Worm (Caenorhabditis elegans) whole organism, young adult: ENCODE results near the gene T03F6.3.

Source experiments
- B0019.2 ChIP-seq: fragments of 200-800 bp; sonication (Bioruptor generic); conservative IDR thresholded peaks from 2 replicates; pipeline ENCODE4 v1.3.6; 2022; ENCODE audit warnings: missing genetic modification reagents, missing genetic modification characterization, missing compliant biosample characterization
- D2030.7 ChIP-seq: fragments of 200-800 bp; sonication (Bioruptor generic); IDR thresholded peaks from 2 replicates; pipeline ENCODE4 v1.3.6; 2022; ENCODE audit warnings: missing genetic modification reagents, missing genetic modification characterization, missing compliant biosample characterization
- ama-1 ChIP-seq, 3 experiments: fragments of 150-350 bp in 1 of 3; sonication (generic microtip) in 2 of 3; optimal IDR thresholded peaks; 2 replicates each; lab custom pipeline; 2014 to 2018; ENCODE audit warnings: missing biosample characterization in 2 of 3, missing genetic modification characterization in 2 of 3, missing genetic modification reagents in 2 of 3
- dpl-1 ChIP-seq: fragments of 150-350 bp; optimal IDR thresholded peaks from 2 replicates; lab custom pipeline; 2014; ENCODE audit warnings: missing biosample characterization, missing genetic modification reagents, missing genetic modification characterization
- lin-26 ChIP-seq: fragments of 200-800 bp; sonication (Bioruptor generic); IDR thresholded peaks from 2 replicates; pipeline ENCODE4 v1.3.6; 2022; ENCODE audit warnings: missing genetic modification reagents, missing genetic modification characterization, missing compliant biosample characterization
- lir-1 ChIP-seq: fragments of 200-800 bp; sonication (Bioruptor generic); conservative IDR thresholded peaks from 2 replicates; pipeline ENCODE4 v1.3.6; 2022; ENCODE audit warnings: missing genetic modification reagents, missing genetic modification characterization, missing compliant biosample characterization
- madf-3 ChIP-seq: fragments of 200-800 bp; sonication (Bioruptor generic); IDR thresholded peaks from 2 replicates; pipeline ENCODE4 v1.3.6; 2022; ENCODE audit warnings: missing genetic modification reagents, missing genetic modification characterization, missing compliant biosample characterization
- madf-6 ChIP-seq: fragments of 200-800 bp; sonication (Bioruptor generic); IDR thresholded peaks from 2 replicates; pipeline ENCODE4 v1.3.6; 2022; ENCODE audit warnings: missing genetic modification reagents, missing genetic modification characterization, missing compliant biosample characterization

DNA sequence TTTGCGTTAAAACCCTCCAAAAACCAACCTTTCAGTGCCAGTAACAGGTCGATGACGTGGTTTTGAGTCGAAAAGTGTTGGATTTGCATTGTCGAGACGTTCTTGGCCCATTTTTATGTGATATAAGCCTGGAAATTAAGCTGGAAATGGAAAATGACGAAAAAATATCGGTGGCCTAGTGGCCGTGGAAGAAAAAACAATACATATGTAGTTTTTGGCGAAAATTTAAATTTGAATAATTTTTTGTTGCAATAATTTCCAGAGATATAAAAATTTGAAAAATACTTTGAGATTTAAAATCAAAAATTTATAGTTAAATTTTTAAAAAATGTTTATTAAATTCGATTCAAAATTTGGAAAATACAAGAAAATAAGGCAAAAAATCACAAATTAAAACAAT lies 50.2 kb downstream of the T03F6.3 start, which contains the start of gene ciao-2B:
- TF ChIP-seq dpl-1 (GFP tag; lab: Kevin White, UChicago): no peak
- no peak for TF ChIP-seq lir-1 (GFP tag; lab: Robert Waterston, UW)
- TF ChIP-seq lin-26: no peak
- TF ChIP-seq D2030.7 (GFP tag; lab: Robert Waterston, UW): no peak
- no peak for TF ChIP-seq madf-3
- no peak for TF ChIP-seq madf-6
- no peak for TF ChIP-seq B0019.2 (GFP tag; lab: Robert Waterston, UW)
- no peak for TF ChIP-seq ama-1 (optimal IDR thresholded peaks at IDR 0.05; lab: Kevin White, UChicago)
- TF ChIP-seq ama-1 (GFP tag; optimal IDR thresholded peaks at IDR 0.05; lab: Kevin White, UChicago): no peak
